Fruit fly (Drosophila melanogaster): ENCODE data around the gene CG3108.

Gene CG3108

dm6 chrX:5746864-5747861, 34.3 kb downstream of the CG3108 start, which contains the start of the genes IntS6 and Rtel1 (continued):
- TF ChIP-seq ttk (GFP tag; IDR thresholded peaks at IDR 0.05) (peak; percentile 87), CG13287 (GFP tag; IDR thresholded peaks at IDR 0.05; ENCODE audit: partially characterized antibody) (no peak; the same call in 1 of the 2 replicates), CG15073 (GFP tag; optimal IDR thresholded peaks at IDR 0.05) (peak; percentile 38), Dek (tag; optimal IDR thresholded peaks at IDR 0.05) (peak; percentile 90), Elba2 (GFP tag; optimal IDR thresholded peaks at IDR 0.05) (peak; percentile 39), CG4328 (GFP tag; optimal IDR thresholded peaks at IDR 0.05) (peak; percentile 88), CG32772 (GFP tag; IDR thresholded peaks at IDR 0.05) (peak; percentile 85), CG3065 (GFP tag; optimal IDR thresholded peaks at IDR 0.05) (peak; percentile 64), MBD-R2 (GFP tag; IDR thresholded peaks at IDR 0.05) (peak; percentile 79), CTCF (GFP tag; optimal IDR thresholded peaks at IDR 0.05) (peak; percentile 38), BEAF-32 (GFP tag; optimal IDR thresholded peaks at IDR 0.05) (peak; percentile 58), jigr1 (GFP tag; IDR thresholded peaks at IDR 0.05) (peak; percentile 80; the same call in 2 of the 3 replicates), CG4404 (GFP tag; IDR thresholded peaks at IDR 0.05) (peak; percentile 85), peb (GFP tag; IDR thresholded peaks at IDR 0.05) (peak; percentile 45; the same call in 1 of the 2 replicates), zf30C (GFP tag; optimal IDR thresholded peaks at IDR 0.05) (no peak), MTF-1 (GFP tag; optimal IDR thresholded peaks at IDR 0.05; ENCODE audit: borderline replicate concordance) (peak; percentile 83), CG6813 (GFP tag; optimal IDR thresholded peaks at IDR 0.05) (peak; percentile 72), CG11247 (GFP tag; IDR thresholded peaks at IDR 0.05) (peak; percentile 82), CG1024 (GFP tag; IDR thresholded peaks at IDR 0.05) (peak; percentile 67), Ets97D (GFP tag; optimal IDR thresholded peaks at IDR 0.05) (peak; percentile 73), CG2678 (tag; optimal IDR thresholded peaks at IDR 0.05) (peak; percentile 94), CG14710 (tag; optimal IDR thresholded peaks at IDR 0.05) (peak; percentile 85), Antp (GFP tag; optimal IDR thresholded peaks at IDR 0.05) (peak; percentile 94), Ravus (GFP tag; IDR thresholded peaks at IDR 0.05) (peak; percentile 69), CG6791 (GFP tag; IDR thresholded peaks at IDR 0.05; ENCODE audit: partially characterized antibody) (peak; percentile 31; the same call in 1 of the 3 replicates), ara (GFP tag; IDR thresholded peaks at IDR 0.05) (peak; percentile 72), Xbp1 (GFP tag; optimal IDR thresholded peaks at IDR 0.05) (peak; percentile 91), CG17328 (GFP tag; IDR thresholded peaks at IDR 0.05) (peak; percentile 81), insv (GFP tag; optimal IDR thresholded peaks at IDR 0.05) (peak in 1 of 2 experiments; percentile 55), CG12219 (GFP tag; optimal IDR thresholded peaks at IDR 0.05) (peak; percentile 89), CG7786 (GFP tag; optimal IDR thresholded peaks at IDR 0.05) (peak; percentile 93), scrt (GFP tag; optimal IDR thresholded peaks at IDR 0.05) (peak; percentile 75), trh (GFP tag; optimal IDR thresholded peaks at IDR 0.05) (peak; percentile 51), chif (GFP tag; optimal IDR thresholded peaks at IDR 0.05) (peak; percentile 87 to 93), CG16779 (GFP tag; IDR thresholded peaks at IDR 0.05) (peak; percentile 81), Mes4 (GFP tag; optimal IDR thresholded peaks at IDR 0.05) (peak; percentile 84), mam (GFP tag; optimal IDR thresholded peaks at IDR 0.05) (peak; percentile 96), Oaz (GFP tag; IDR thresholded peaks at IDR 0.05) (peak; percentile 72), HHEX (GFP tag; optimal IDR thresholded peaks at IDR 0.05) (peak; percentile 90), CG17612 (GFP tag; IDR thresholded peaks at IDR 0.05) (peak; percentile 80), CG12942 (GFP tag; optimal IDR thresholded peaks at IDR 0.05) (peak; percentile 84), twi (tag; optimal IDR thresholded peaks at IDR 0.05) (peak; percentile 83), CG17361 (GFP tag; IDR thresholded peaks at IDR 0.05) (peak; percentile 93), Ets65A (GFP tag) (peak; percentile 97), CG1792 (GFP tag; optimal IDR thresholded peaks at IDR 0.05) (peak; percentile 85), Gsc (GFP tag; IDR thresholded peaks at IDR 0.05) (peak; percentile 72), lilli (GFP tag; optimal IDR thresholded peaks at IDR 0.05) (peak; percentile 96), dimm (GFP tag; IDR thresholded peaks at IDR 0.05) (peak; percentile 21; the same call in 1 of the 2 replicates), wdn (GFP tag; IDR thresholded peaks at IDR 0.05) (peak; percentile 84)

Data from whole organism, embryonic.